Worm (Caenorhabditis elegans) whole organism, L4 larva: ENCODE results near the gene B0391.14.

Experiments
- egl-43 ChIP-seq: fragments of 200-800 bp; sonication (Bioruptor generic); IDR thresholded peaks from 2 replicates; pipeline ENCODE4 v1.3.6; 2022; ENCODE audit warnings: missing genetic modification reagents, missing genetic modification characterization, missing compliant biosample characterization
- rbr-2 ChIP-seq: sonication (generic microtip); optimal IDR thresholded peaks from 2 replicates; lab custom pipeline; 2016; ENCODE audit warnings: missing genotype, missing genetic modification characterization, missing compliant biosample characterization
- set-16 ChIP-seq: fragments of 200-800 bp; sonication (Bioruptor generic); IDR thresholded peaks from 2 replicates; pipeline ENCODE4 v1.3.6; 2022; ENCODE audit warnings: missing genetic modification reagents, missing genetic modification characterization, missing compliant biosample characterization
- zip-11 ChIP-seq: fragments of 200-800 bp; sonication (Bioruptor generic); IDR thresholded peaks from 2 replicates; pipeline ENCODE4 v1.3.6; 2022; ENCODE audit warnings: missing genetic modification characterization, missing compliant biosample characterization

Gene B0391.14

ce11 chrV:15550408-15550807 is 49.3 kb downstream of the B0391.14 start:
- TF ChIP-seq zip-11 (GFP tag; lab: Robert Waterston, UW) (no peak), egl-43 (GFP tag; lab: Robert Waterston, UW) (0 out of 2 replicates have a peak, but pooled peaks have one; percentile 14), rbr-2 (no peak), set-16 (0 out of 2 replicates have a peak, but pooled peaks have one; percentile 10)
- TF ChIP-seq, all 104 proteins: peak for 2
